Worm (Caenorhabditis elegans) whole organism, midembryonic: ENCODE measurements around the gene F26G1.10.

ENCODE experiments used
- T22C8.4 ChIP-seq: fragments of 200-800 bp; sonication (Bioruptor generic); IDR thresholded peaks from 2 replicates; pipeline ENCODE4 v1.3.6; 2022; ENCODE audit warnings: missing genetic modification characterization, missing compliant biosample characterization
- cog-1 ChIP-seq: sonication (generic microtip); optimal IDR thresholded peaks from 2 replicates; lab custom pipeline; 2016; ENCODE audit warnings: missing genetic modification characterization, missing compliant biosample characterization
- flt-1 ChIP-seq: fragments of 200-800 bp; sonication (Bioruptor generic); IDR thresholded peaks from 2 replicates; pipeline ENCODE4 v1.3.6; 2022; ENCODE audit warnings: missing genetic modification characterization, missing compliant biosample characterization
- klf-2 ChIP-seq: fragments of 200-800 bp; sonication (Bioruptor generic); conservative IDR thresholded peaks from 2 replicates; pipeline ENCODE4 v1.3.6; 2022; ENCODE audit warnings: missing genetic modification reagents, missing genetic modification characterization, missing compliant biosample characterization
- med-1 ChIP-seq: sonication (generic microtip); optimal IDR thresholded peaks from 2 replicates; lab custom pipeline; 2017; ENCODE audit warnings: missing genetic modification characterization, mild to moderate bottlenecking, missing compliant biosample characterization, antibody characterized with exemption, missing genetic modification reagents; ENCODE audit not compliant: insufficient read depth
- ref-1 ChIP-seq: fragments of 200-800 bp; sonication (Bioruptor generic); conservative IDR thresholded peaks from 2 replicates; pipeline ENCODE4 v1.3.6; 2022; ENCODE audit warnings: missing genetic modification reagents, missing genetic modification characterization, missing compliant biosample characterization
- tab-1 ChIP-seq: fragments of 200-800 bp; sonication (Bioruptor generic); IDR thresholded peaks from 2 replicates; pipeline ENCODE4 v1.3.6; 2022; ENCODE audit warnings: missing genetic modification characterization, missing compliant biosample characterization
- ztf-23 ChIP-seq: fragments of 200-800 bp; sonication (Bioruptor generic); IDR thresholded peaks from 2 replicates; pipeline ENCODE4 v1.3.6; 2022; ENCODE audit warnings: missing genetic modification reagents, missing genetic modification characterization, missing compliant biosample characterization
- ztf-29 ChIP-seq: fragments of 200-800 bp; sonication (Bioruptor generic); IDR thresholded peaks from 2 replicates; pipeline ENCODE4 v1.3.6; 2022; ENCODE audit warnings: missing genetic modification reagents, missing genetic modification characterization, missing compliant biosample characterization

The F26G1.10 gene

ce11 chrII:4737348-4737747 is 36.8 kb upstream of the F26G1.10 start, which contains the start of gene ctsa-1.1:
Gene ctsa-1.1, plus strand, starts transcription at chrII:4737648.
- TF ChIP-seq ref-1 (GFP tag; lab: Robert Waterston, UW) (no peak), T22C8.4 (GFP tag; lab: Robert Waterston, UW) (no peak), ztf-23 (GFP tag; lab: Robert Waterston, UW) (no peak), med-1 (no peak), ztf-29 (GFP tag; lab: Robert Waterston, UW) (no peak), klf-2 (GFP tag; lab: Robert Waterston, UW) (no peak), tab-1 (GFP tag; lab: Robert Waterston, UW) (no peak), cog-1 (tag; lab: Kevin White, UChicago) (no peak), flt-1 (GFP tag; lab: Robert Waterston, UW) (no peak)

- TF ChIP-seq cog-1 (tag; lab: Kevin White, UChicago), result no peak
- peak; percentile 68 for TF ChIP-seq flt-1 (GFP tag; lab: Robert Waterston, UW)
- TF ChIP-seq ztf-23 (GFP tag; lab: Robert Waterston, UW), result no peak
- peak; percentile 21; the same call in 1 of the 2 replicates for TF ChIP-seq tab-1 (GFP tag; lab: Robert Waterston, UW)
- no peak for TF ChIP-seq T22C8.4 (GFP tag; lab: Robert Waterston, UW)
- peak; percentile 62; the same call in 1 of the 2 replicates for TF ChIP-seq klf-2 (GFP tag; lab: Robert Waterston, UW)
- no peak for TF ChIP-seq ref-1 (GFP tag; lab: Robert Waterston, UW)
Measured at ce11 chrII:4739984-4740462, 34.2 kb upstream of the F26G1.10 start, which contains the start of gene eas-1. Gene eas-1, plus strand, starts transcription at chrII:4740412.

- TF ChIP-seq flt-1 (GFP tag; lab: Robert Waterston, UW), result no peak
- no peak for TF ChIP-seq ztf-23 (GFP tag; lab: Robert Waterston, UW)
- TF ChIP-seq T22C8.4 (GFP tag; lab: Robert Waterston, UW), result no peak
- no peak for TF ChIP-seq ref-1 (GFP tag; lab: Robert Waterston, UW)
- TF ChIP-seq ztf-29 (GFP tag; lab: Robert Waterston, UW), result no peak
- TF ChIP-seq med-1, result no peak
- no peak for TF ChIP-seq cog-1 (tag; lab: Kevin White, UChicago)
- TF ChIP-seq klf-2 (GFP tag; lab: Robert Waterston, UW), result no peak
- TF ChIP-seq tab-1 (GFP tag; lab: Robert Waterston, UW), result no peak
Measured at ce11 chrII:4741527-4742187, 32.5 kb upstream of the F26G1.10 start, which contains the start of gene acs-11. Gene acs-11, plus strand, starts transcription at chrII:4742137.

ce11 chrII:4745281-4745680 is 28.9 kb upstream of the F26G1.10 start:
- TF ChIP-seq tab-1 (GFP tag; lab: Robert Waterston, UW) (no peak), T22C8.4 (GFP tag; lab: Robert Waterston, UW) (no peak), ztf-29 (GFP tag; lab: Robert Waterston, UW) (no peak), cog-1 (tag; lab: Kevin White, UChicago) (no peak)

ce11 chrII:4747063-4747462 is 27.1 kb upstream of the F26G1.10 start:
- TF ChIP-seq ztf-29 (GFP tag; lab: Robert Waterston, UW) (no peak), T22C8.4 (GFP tag; lab: Robert Waterston, UW) (no peak), cog-1 (tag; lab: Kevin White, UChicago) (no peak), ref-1 (GFP tag; lab: Robert Waterston, UW) (no peak)

- TF ChIP-seq ztf-29 (GFP tag; lab: Robert Waterston, UW) (no peak), tab-1 (GFP tag; lab: Robert Waterston, UW) (no peak), T22C8.4 (GFP tag; lab: Robert Waterston, UW) (no peak), med-1 (no peak), cog-1 (tag; lab: Kevin White, UChicago) (no peak), klf-2 (GFP tag; lab: Robert Waterston, UW) (no peak), flt-1 (GFP tag; lab: Robert Waterston, UW) (no peak), ref-1 (GFP tag; lab: Robert Waterston, UW) (no peak), ztf-23 (GFP tag; lab: Robert Waterston, UW) (no peak)
Measured at ce11 chrII:4747697-4748096, 26.5 kb upstream of the F26G1.10 start.

- TF ChIP-seq cog-1 (tag; lab: Kevin White, UChicago), result no peak
- no peak for TF ChIP-seq T22C8.4 (GFP tag; lab: Robert Waterston, UW)
- TF ChIP-seq med-1, result no peak
- TF ChIP-seq tab-1 (GFP tag; lab: Robert Waterston, UW), result no peak
- no peak for TF ChIP-seq klf-2 (GFP tag; lab: Robert Waterston, UW)
- no peak for TF ChIP-seq ref-1 (GFP tag; lab: Robert Waterston, UW)
- no peak for TF ChIP-seq flt-1 (GFP tag; lab: Robert Waterston, UW)
- no peak for TF ChIP-seq ztf-23 (GFP tag; lab: Robert Waterston, UW)
- TF ChIP-seq ztf-29 (GFP tag; lab: Robert Waterston, UW), result no peak
Measured at ce11 chrII:4748374-4748773, 25.8 kb upstream of the F26G1.10 start.

ce11 chrII:4749581-4749980 is 24.6 kb upstream of the F26G1.10 start, which contains the start of gene F41C3.2:
Gene F41C3.2, plus strand, starts transcription at chrII:4749968.
- TF ChIP-seq cog-1 (tag; lab: Kevin White, UChicago) (no peak), ref-1 (GFP tag; lab: Robert Waterston, UW) (no peak), ztf-23 (GFP tag; lab: Robert Waterston, UW) (no peak), flt-1 (GFP tag; lab: Robert Waterston, UW) (no peak)

- TF ChIP-seq tab-1 (GFP tag; lab: Robert Waterston, UW), result no peak
- TF ChIP-seq flt-1 (GFP tag; lab: Robert Waterston, UW), result no peak
- no peak for TF ChIP-seq T22C8.4 (GFP tag; lab: Robert Waterston, UW)
- no peak for TF ChIP-seq ref-1 (GFP tag; lab: Robert Waterston, UW)
- no peak for TF ChIP-seq cog-1 (tag; lab: Kevin White, UChicago)
- TF ChIP-seq klf-2 (GFP tag; lab: Robert Waterston, UW), result no peak
- TF ChIP-seq med-1, result no peak
- no peak for TF ChIP-seq ztf-29 (GFP tag; lab: Robert Waterston, UW)
- no peak for TF ChIP-seq ztf-23 (GFP tag; lab: Robert Waterston, UW)
Measured at ce11 chrII:4752257-4752728, 21.9 kb upstream of the F26G1.10 start, which contains the start of gene F41C3.1. Gene F41C3.1, plus strand, starts transcription at chrII:4752307.
